Worm (Caenorhabditis elegans): Measurements from ENCODE around the gene cyp-13A8.

ce11 chrII:9845239-9845638, 37.9 kb upstream of the cyp-13A8 start, which contains the start of gene chil-9:
- TF ChIP-seq pha-4 (tag; optimal IDR thresholded peaks at IDR 0.05) (no peak), madf-2 (tag; optimal IDR thresholded peaks at IDR 0.05) (no peak), pqm-1 (tag; optimal IDR thresholded peaks at IDR 0.05) (no peak), ama-1 (optimal IDR thresholded peaks at IDR 0.05) (no peak), nfya-1 (tag; optimal IDR thresholded peaks at IDR 0.05) (no peak), ceh-9 (tag; optimal IDR thresholded peaks at IDR 0.05) (no peak), sox-4 (tag; optimal IDR thresholded peaks at IDR 0.05) (no peak), hlh-30 (tag; optimal IDR thresholded peaks at IDR 0.05; ENCODE audit: insufficient read depth) (no peak), Y22D7AL.16 (tag; optimal IDR thresholded peaks at IDR 0.05) (no peak), tbx-7 (tag; optimal IDR thresholded peaks at IDR 0.05) (no peak), dve-1 (tag; optimal IDR thresholded peaks at IDR 0.05) (no peak), elt-2 (tag; optimal IDR thresholded peaks at IDR 0.05) (no peak)
